Worm (Caenorhabditis elegans) whole organism, young adult: Measurements from ENCODE around the gene srx-84.

Source experiments
- B0019.2 ChIP-seq: fragments of 200-800 bp; sonication (Bioruptor generic); conservative IDR thresholded peaks from 2 replicates; pipeline ENCODE4 v1.3.6; 2022; ENCODE audit warnings: missing genetic modification reagents, missing genetic modification characterization, missing compliant biosample characterization
- B0336.3 ChIP-seq: fragments of 200-800 bp; sonication (Bioruptor generic); IDR thresholded peaks from 2 replicates; pipeline ENCODE4 v1.3.6; 2022; ENCODE audit warnings: missing genetic modification characterization, missing compliant biosample characterization
- C06A6.2 ChIP-seq: fragments of 200-800 bp; sonication (Bioruptor generic); conservative IDR thresholded peaks from 2 replicates; pipeline ENCODE4 v1.3.6; 2022; ENCODE audit warnings: missing genetic modification characterization, missing compliant biosample characterization
- F33H1.4 ChIP-seq: fragments of 200-800 bp; sonication (Bioruptor generic); IDR thresholded peaks from 2 replicates; pipeline ENCODE4 v1.3.6; 2022; ENCODE audit warnings: missing genetic modification reagents, missing genetic modification characterization, missing compliant biosample characterization
- F49E8.2 ChIP-seq: sonication (generic microtip); optimal IDR thresholded peaks from 3 replicates; lab custom pipeline; 2017; ENCODE audit warnings: missing genetic modification characterization, mild to moderate bottlenecking, missing compliant biosample characterization, antibody characterized with exemption, moderate library complexity; ENCODE audit not compliant: insufficient read depth
- F52B5.7 ChIP-seq: sonication (generic microtip); optimal IDR thresholded peaks from 2 replicates; lab custom pipeline; 2016; ENCODE audit warnings: mild to moderate bottlenecking, missing genetic modification characterization, missing compliant biosample characterization
- K11D2.4 ChIP-seq: fragments of 200-800 bp; sonication (Bioruptor generic); IDR thresholded peaks from 2 replicates; pipeline ENCODE4 v1.3.6; 2022; ENCODE audit warnings: missing genetic modification reagents, missing genetic modification characterization, missing compliant biosample characterization
- Y53F4B.3 ChIP-seq: fragments of 200-800 bp; sonication (Bioruptor generic); IDR thresholded peaks from 2 replicates; pipeline ENCODE4 v1.3.6; 2022; ENCODE audit warnings: missing genetic modification reagents, missing genetic modification characterization, missing compliant biosample characterization
- Y79H2A.3 ChIP-seq: fragments of 200-800 bp; sonication (Bioruptor generic); conservative IDR thresholded peaks from 2 replicates; pipeline ENCODE4 v1.3.6; 2022; ENCODE audit warnings: missing genetic modification reagents, missing genetic modification characterization, missing compliant biosample characterization
- ama-1 ChIP-seq, 3 experiments: fragments of 150-350 bp in 1 of 3; sonication (generic microtip) in 2 of 3; optimal IDR thresholded peaks; 2 replicates each; lab custom pipeline; 2014 to 2018; ENCODE audit warnings: missing biosample characterization in 2 of 3, missing genetic modification characterization in 2 of 3, missing genetic modification reagents in 2 of 3
- aptf-2 ChIP-seq: fragments of 200-800 bp; sonication (Bioruptor generic); conservative IDR thresholded peaks from 2 replicates; pipeline ENCODE4 v1.3.6; 2022; ENCODE audit warnings: missing genetic modification reagents, missing genetic modification characterization, missing compliant biosample characterization
- attf-6 ChIP-seq: fragments of 200-800 bp; sonication (Bioruptor generic); IDR thresholded peaks from 2 replicates; pipeline ENCODE4 v1.3.6; 2022; ENCODE audit warnings: missing genetic modification reagents, missing genetic modification characterization, missing compliant biosample characterization
- ccch-3 ChIP-seq: fragments of 200-800 bp; sonication (Bioruptor generic); optimal IDR thresholded peaks from 2 replicates; lab custom pipeline; 2018; ENCODE audit warnings: mild to moderate bottlenecking, missing genetic modification characterization, missing compliant biosample characterization
- cebp-2 ChIP-seq: fragments of 200-800 bp; sonication (Bioruptor generic); IDR thresholded peaks from 2 replicates; pipeline ENCODE4 v1.3.6; 2022; ENCODE audit warnings: missing genetic modification characterization, missing compliant biosample characterization
- ceh-100 ChIP-seq: fragments of 200-800 bp; sonication (Bioruptor generic); IDR thresholded peaks from 2 replicates; pipeline ENCODE4 v1.3.6; 2022; ENCODE audit warnings: missing genetic modification reagents, missing genetic modification characterization, missing compliant biosample characterization
- chd-7 ChIP-seq: sonication (generic microtip); optimal IDR thresholded peaks from 2 replicates; lab custom pipeline; 2016; ENCODE audit warnings: mild to moderate bottlenecking, missing genetic modification characterization, moderate library complexity, missing compliant biosample characterization
- die-1 ChIP-seq: sonication (generic microtip); optimal IDR thresholded peaks from 2 replicates; lab custom pipeline; 2016; ENCODE audit warnings: missing genotype, mild to moderate bottlenecking, missing genetic modification characterization, missing compliant biosample characterization
- egl-18 ChIP-seq: fragments of 200-800 bp; sonication (Bioruptor generic); IDR thresholded peaks from 2 replicates; pipeline ENCODE4 v1.3.6; 2022; ENCODE audit warnings: missing genetic modification reagents, missing genetic modification characterization, missing compliant biosample characterization
- ets-4 ChIP-seq: fragments of 200-800 bp; sonication (Bioruptor generic); optimal IDR thresholded peaks from 2 replicates; lab custom pipeline; 2018; ENCODE audit warnings: mild to moderate bottlenecking, missing genetic modification characterization, missing compliant biosample characterization
- fkh-3 ChIP-seq: sonication (generic microtip); optimal IDR thresholded peaks from 2 replicates; lab custom pipeline; 2016; ENCODE audit warnings: mild to moderate bottlenecking, missing genetic modification characterization, missing compliant biosample characterization
- him-1 ChIP-seq: sonication (generic microtip); optimal IDR thresholded peaks from 2 replicates; lab custom pipeline; 2016; ENCODE audit warnings: missing genotype, missing genetic modification reagents, missing genetic modification characterization, missing compliant biosample characterization
- hrde-1 ChIP-seq: sonication (generic microtip); optimal IDR thresholded peaks from 2 replicates; lab custom pipeline; 2016; ENCODE audit warnings: missing genetic modification characterization, mild to moderate bottlenecking, missing compliant biosample characterization, moderate library complexity, missing genotype, missing genetic modification reagents, borderline replicate concordance
- lag-1 ChIP-seq: fragments of 200-800 bp; sonication (Bioruptor generic); IDR thresholded peaks from 2 replicates; pipeline ENCODE4 v1.3.6; 2022; ENCODE audit warnings: missing genetic modification reagents, missing genetic modification characterization, missing compliant biosample characterization
- let-526 ChIP-seq: fragments of 200-800 bp; sonication (Bioruptor generic); IDR thresholded peaks from 2 replicates; pipeline ENCODE4 v1.3.6; 2022; ENCODE audit warnings: missing genetic modification reagents, missing genetic modification characterization, missing compliant biosample characterization
- let-607 ChIP-seq, 2 experiments: fragments of 200-800 bp in 1 of 2; sonication (Bioruptor generic) in 1 of 2; sonication (generic microtip) in 1 of 2; optimal IDR thresholded peaks; 2 replicates each; lab custom pipeline; 2016 to 2018; ENCODE audit warnings: mild to moderate bottlenecking in 2 of 2, missing compliant biosample characterization in 2 of 2, missing genetic modification characterization in 2 of 2, moderate library complexity in 2 of 2, missing genotype in 1 of 2
- lir-1 ChIP-seq: fragments of 200-800 bp; sonication (Bioruptor generic); conservative IDR thresholded peaks from 2 replicates; pipeline ENCODE4 v1.3.6; 2022; ENCODE audit warnings: missing genetic modification reagents, missing genetic modification characterization, missing compliant biosample characterization
- madf-10 ChIP-seq: sonication (generic microtip); optimal IDR thresholded peaks from 2 replicates; lab custom pipeline; 2016; ENCODE audit warnings: mild to moderate bottlenecking, missing genetic modification characterization, missing compliant biosample characterization
- nfya-1 ChIP-seq: sonication (generic microtip); optimal IDR thresholded peaks from 2 replicates; lab custom pipeline; 2017; ENCODE audit warnings: antibody characterized with exemption, missing compliant biosample characterization, missing genetic modification characterization, borderline replicate concordance; ENCODE audit not compliant: insufficient read depth
- nfya-2 ChIP-seq: fragments of 200-800 bp; sonication (Bioruptor generic); IDR thresholded peaks from 2 replicates; pipeline ENCODE4 v1.3.6; 2022; ENCODE audit warnings: missing genetic modification reagents, missing genetic modification characterization, missing compliant biosample characterization
- nfyb-1 ChIP-seq: fragments of 200-800 bp; sonication (Bioruptor generic); IDR thresholded peaks from 2 replicates; pipeline ENCODE4 v1.3.6; 2022; ENCODE audit warnings: missing genetic modification reagents, missing genetic modification characterization, missing compliant biosample characterization
- nhr-120 ChIP-seq: fragments of 200-800 bp; sonication (Bioruptor generic); IDR thresholded peaks from 2 replicates; pipeline ENCODE4 v1.3.6; 2022; ENCODE audit warnings: missing genetic modification characterization, missing compliant biosample characterization
- nhr-179 ChIP-seq: sonication (generic microtip); optimal IDR thresholded peaks from 2 replicates; lab custom pipeline; 2016; ENCODE audit warnings: mild to moderate bottlenecking, missing genetic modification characterization, missing compliant biosample characterization
- nhr-27 ChIP-seq: fragments of 200-800 bp; sonication (Bioruptor generic); optimal IDR thresholded peaks from 2 replicates; lab custom pipeline; 2018; ENCODE audit warnings: mild to moderate bottlenecking, missing genetic modification characterization, moderate library complexity, missing compliant biosample characterization
- nhr-90 ChIP-seq: sonication (generic microtip); optimal IDR thresholded peaks from 2 replicates; lab custom pipeline; 2016; ENCODE audit warnings: missing genotype, mild to moderate bottlenecking, missing genetic modification characterization, missing compliant biosample characterization
- rcor-1 ChIP-seq: fragments of 200-800 bp; sonication (Bioruptor generic); IDR thresholded peaks from 2 replicates; pipeline ENCODE4 v1.3.6; 2022; ENCODE audit warnings: missing genetic modification reagents, missing genetic modification characterization, missing compliant biosample characterization
- snpc-3.4 ChIP-seq: sonication (generic microtip); optimal IDR thresholded peaks from 2 replicates; lab custom pipeline; 2017; ENCODE audit warnings: missing genetic modification characterization, mild to moderate bottlenecking, missing compliant biosample characterization, antibody characterized with exemption, moderate library complexity, missing genotype, missing genetic modification reagents
- snpc-4 ChIP-seq, 5 experiments: fragments of 150-350 bp in 1 of 5; sonication (generic microtip) in 4 of 5; optimal IDR thresholded peaks; 2 replicates each; lab custom pipeline; 2014 to 2018; ENCODE audit warnings: missing genetic modification characterization in 5 of 5, missing biosample characterization in 3 of 5, antibody characterized with exemption in 2 of 5, mild to moderate bottlenecking in 2 of 5, missing compliant biosample characterization in 2 of 5, missing genotype in 2 of 5, moderate library complexity in 2 of 5, missing genetic modification reagents in 1 of 5
- sptf-2 ChIP-seq: fragments of 200-800 bp; sonication (Bioruptor generic); optimal IDR thresholded peaks from 2 replicates; lab custom pipeline; 2018; ENCODE audit warnings: mild to moderate bottlenecking, missing genetic modification characterization, missing compliant biosample characterization
- zim-3 ChIP-seq: sonication (generic microtip); optimal IDR thresholded peaks from 2 replicates; lab custom pipeline; 2017; ENCODE audit warnings: mild to moderate bottlenecking, missing genetic modification characterization, moderate library complexity, missing compliant biosample characterization
- ztf-26 ChIP-seq: sonication (generic microtip); optimal IDR thresholded peaks from 2 replicates; lab custom pipeline; 2017; ENCODE audit warnings: missing genetic modification characterization, missing compliant biosample characterization

Gene srx-84

DNA sequence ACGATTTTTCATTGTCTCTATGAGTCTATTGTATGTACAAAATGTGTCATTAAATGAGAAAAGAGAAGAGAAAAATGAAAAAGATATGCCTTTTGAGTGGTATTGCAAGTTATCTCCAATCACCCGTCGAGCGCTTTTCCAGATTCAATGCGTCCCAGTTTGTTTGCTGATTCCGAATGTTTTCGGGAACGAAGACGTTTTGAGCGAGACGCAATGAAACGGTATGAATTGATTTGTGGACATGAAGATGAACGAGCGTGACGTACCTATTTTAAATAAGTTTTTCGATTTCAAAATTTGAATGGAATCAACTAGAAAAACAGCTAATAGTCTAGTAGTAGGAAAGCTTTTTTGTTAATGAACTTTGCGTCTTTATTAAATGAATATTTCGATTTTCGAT, 17.9 kb downstream of the srx-84 start:
- TF ChIP-seq lag-1 (no peak), lir-1 (GFP tag; lab: Robert Waterston, UW) (no peak), F52B5.7 (no peak), ama-1 (optimal IDR thresholded peaks at IDR 0.05; lab: Kevin White, UChicago) (peak; percentile 86), ama-1 (GFP tag; optimal IDR thresholded peaks at IDR 0.05; lab: Kevin White, UChicago) (no peak), F49E8.2 (tag; lab: Kevin White, UChicago) (no peak), zim-3 (no peak), nhr-27 (tag; lab: Kevin White, UChicago) (no peak), B0336.3 (GFP tag; lab: Robert Waterston, UW) (0 out of 2 replicates have a peak, but pooled peaks have one; percentile 30), ztf-26 (tag; lab: Kevin White, UChicago) (no peak), C06A6.2 (no peak), nfya-1 (tag; lab: Kevin White, UChicago) (no peak), fkh-3 (no peak)
- TF ChIP-seq, all 124 proteins: peak for 2

DNA sequence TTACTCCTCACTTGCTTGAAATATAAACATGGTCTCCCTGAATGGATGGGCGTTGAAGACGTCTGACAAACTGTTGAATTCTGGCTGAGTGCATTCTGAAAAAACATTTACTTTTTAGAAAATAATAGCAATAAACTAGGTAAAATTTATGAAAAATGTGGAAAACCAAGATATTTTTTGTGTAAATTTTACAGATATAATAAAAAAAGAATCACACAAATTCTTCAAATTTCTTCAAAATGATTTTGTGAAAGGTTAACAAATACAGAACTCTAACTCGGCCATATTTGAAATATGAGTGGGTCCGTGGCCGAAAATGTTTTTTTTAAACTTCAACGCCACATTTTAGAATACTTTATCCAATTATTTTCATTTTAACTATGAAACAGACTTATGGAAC, 19.3 kb downstream of the srx-84 start, which contains the start of gene glb-15:
Gene glb-15 (minus strand): TSS at position 101 of the 400 bp plus-strand sequence.
- TF ChIP-seq K11D2.4 (GFP tag; lab: Robert Waterston, UW) (no peak), die-1 (tag; lab: Kevin White, UChicago) (no peak), nhr-90 (no peak), snpc-4 (GFP tag; optimal IDR thresholded peaks at IDR 0.05; lab: Kevin White, UChicago) (no peak), snpc-4 (tag; optimal IDR thresholded peaks at IDR 0.05; lab: Kevin White, UChicago) (no peak), let-607 (tag; optimal IDR thresholded peaks at IDR 0.05; lab: Kevin White, UChicago) (no peak), madf-10 (tag; lab: Kevin White, UChicago) (no peak), let-526 (GFP tag; lab: Robert Waterston, UW) (no peak), B0019.2 (GFP tag; lab: Robert Waterston, UW) (no peak), F33H1.4 (GFP tag; lab: Robert Waterston, UW) (no peak), ccch-3 (GFP tag; lab: Kevin White, UChicago) (no peak), nhr-179 (tag; lab: Kevin White, UChicago) (no peak)

DNA sequence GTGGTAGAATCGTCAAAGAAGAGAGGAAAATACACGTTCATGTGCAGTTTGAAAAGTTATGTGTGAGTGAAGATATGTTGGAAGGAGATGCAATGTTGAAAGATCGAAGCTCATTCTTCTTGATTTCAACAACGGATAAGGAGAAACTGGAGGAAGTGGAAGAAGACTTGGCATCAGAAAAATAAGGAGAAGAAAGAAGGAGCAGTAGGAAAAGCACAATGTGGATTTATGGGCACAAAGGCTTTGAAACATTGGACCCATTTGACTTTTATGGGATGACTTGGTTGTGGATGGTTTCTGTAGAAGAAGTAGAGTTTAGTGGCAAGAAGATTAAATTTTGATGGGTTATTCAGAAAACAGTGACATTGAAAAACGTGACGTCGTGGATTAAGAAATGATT, 21.2 kb downstream of the srx-84 start:
- TF ChIP-seq cebp-2 (no peak), egl-18 (GFP tag; lab: Robert Waterston, UW) (no peak), B0336.3 (GFP tag; lab: Robert Waterston, UW) (no peak), ets-4 (no peak), chd-7 (no peak), Y79H2A.3 (no peak), attf-6 (GFP tag; lab: Robert Waterston, UW) (no peak), rcor-1 (no peak), nhr-120 (no peak), hrde-1 (no peak), nfyb-1 (GFP tag; lab: Robert Waterston, UW) (no peak), Y53F4B.3 (GFP tag; lab: Robert Waterston, UW) (no peak), nfya-2 (GFP tag; lab: Robert Waterston, UW) (no peak), snpc-3.4 (tag; lab: Kevin White, UChicago) (no peak), sptf-2 (GFP tag; lab: Kevin White, UChicago) (no peak), ceh-100 (no peak), him-1 (tag; lab: Kevin White, UChicago) (no peak), ama-1 (optimal IDR thresholded peaks at IDR 0.05; lab: Kevin White, UChicago) (no peak), ama-1 (GFP tag; optimal IDR thresholded peaks at IDR 0.05; lab: Kevin White, UChicago) (no peak), aptf-2 (GFP tag; lab: Robert Waterston, UW) (no peak)
